Worm (Caenorhabditis elegans) whole organism, early embryonic: ENCODE data around the gene btb-16.

Experiments
- B0310.2 ChIP-seq: sonication (generic microtip); optimal IDR thresholded peaks from 2 replicates; lab custom pipeline; 2016; ENCODE audit warnings: mild to moderate bottlenecking, missing genetic modification characterization, missing compliant biosample characterization
- F13C5.2 ChIP-seq: sonication (generic microtip); optimal IDR thresholded peaks from 2 replicates; lab custom pipeline; 2017; ENCODE audit warnings: mild to moderate bottlenecking, missing genetic modification characterization, inconsistent platforms, missing compliant biosample characterization
- aly-1 ChIP-seq: sonication (generic microtip); optimal IDR thresholded peaks from 2 replicates; lab custom pipeline; 2016; ENCODE audit warnings: missing genetic modification characterization, missing compliant biosample characterization
- ama-1 ChIP-seq: fragments of 150-350 bp; optimal IDR thresholded peaks from 2 replicates; lab custom pipeline; 2014
- ceh-13 ChIP-seq: fragments of 200-800 bp; sonication (Bioruptor generic); optimal IDR thresholded peaks from 2 replicates; lab custom pipeline; 2018; ENCODE audit warnings: mild to moderate bottlenecking, missing genetic modification characterization, missing compliant biosample characterization
- ceh-36 ChIP-seq: sonication (generic microtip); optimal IDR thresholded peaks from 2 replicates; lab custom pipeline; 2016; ENCODE audit warnings: missing genetic modification characterization, inconsistent platforms, missing compliant biosample characterization
- ets-7 ChIP-seq: sonication (generic microtip); optimal IDR thresholded peaks from 2 replicates; lab custom pipeline; 2016; ENCODE audit warnings: missing genotype, missing genetic modification characterization, missing compliant biosample characterization
- flt-1 ChIP-seq: fragments of 200-800 bp; sonication (Bioruptor generic); IDR thresholded peaks from 2 replicates; pipeline ENCODE4 v1.3.6; 2022; ENCODE audit warnings: missing genetic modification characterization, missing compliant biosample characterization
- hmbx-1 ChIP-seq: sonication (generic microtip); optimal IDR thresholded peaks from 2 replicates; lab custom pipeline; 2016; ENCODE audit warnings: mild to moderate bottlenecking, missing genetic modification characterization, missing compliant biosample characterization
- hmg-4 ChIP-seq: fragments of 200-800 bp; sonication (Bioruptor generic); optimal IDR thresholded peaks from 2 replicates; lab custom pipeline; 2018; ENCODE audit warnings: mild to moderate bottlenecking, missing genetic modification characterization, missing compliant biosample characterization
- hnd-1 ChIP-seq: sonication (generic microtip); optimal IDR thresholded peaks from 2 replicates; lab custom pipeline; 2016; ENCODE audit warnings: missing genetic modification characterization, missing compliant biosample characterization
- pes-1 ChIP-seq: fragments of 200-800 bp; sonication (Bioruptor generic); IDR thresholded peaks from 2 replicates; pipeline ENCODE4 v1.3.6; 2022; ENCODE audit warnings: missing genetic modification reagents, missing genetic modification characterization, missing compliant biosample characterization
- scrt-1 ChIP-seq: fragments of 200-800 bp; sonication (Bioruptor generic); IDR thresholded peaks from 2 replicates; pipeline ENCODE4 v1.3.6; 2022; ENCODE audit warnings: missing genetic modification characterization, missing compliant biosample characterization
- sea-1 ChIP-seq: fragments of 200-800 bp; sonication (Bioruptor generic); conservative IDR thresholded peaks from 2 replicates; pipeline ENCODE4 v1.3.6; 2022; ENCODE audit warnings: missing genetic modification characterization, missing compliant biosample characterization
- tbx-11 ChIP-seq: fragments of 200-800 bp; sonication (Bioruptor generic); IDR thresholded peaks from 2 replicates; pipeline ENCODE4 v1.3.6; 2022; ENCODE audit warnings: missing genetic modification characterization, missing compliant biosample characterization
- tbx-37 ChIP-seq: fragments of 200-800 bp; sonication (Bioruptor generic); conservative IDR thresholded peaks from 2 replicates; pipeline ENCODE4 v1.3.6; 2022; ENCODE audit warnings: missing genetic modification reagents, missing genetic modification characterization, missing compliant biosample characterization
- tra-4 ChIP-seq: sonication (generic microtip); optimal IDR thresholded peaks from 2 replicates; lab custom pipeline; 2017; ENCODE audit warnings: missing genetic modification characterization, missing compliant biosample characterization

The btb-16 gene

DNA sequence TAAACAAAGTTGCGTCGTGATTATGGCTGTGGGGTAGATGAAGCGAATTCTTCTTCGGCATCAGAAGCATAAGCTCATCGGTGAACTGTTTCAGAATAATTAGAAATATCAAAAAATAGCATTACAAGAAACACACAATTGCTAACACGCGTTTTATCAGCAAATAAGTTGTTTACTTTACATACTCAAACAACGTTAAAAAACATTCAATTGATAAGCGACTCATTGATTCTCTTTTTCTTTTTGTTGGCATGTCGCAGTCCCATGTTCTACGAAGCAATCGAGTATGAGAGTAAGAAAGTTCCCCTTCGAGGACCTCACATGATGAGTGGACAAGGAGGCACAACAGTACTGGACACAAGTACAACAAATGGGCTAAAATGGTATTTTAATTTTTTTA lies at the start of gene btb-16:
TSS of gene btb-16 (plus strand) at position 240 of the 400 bp plus-strand sequence.
- TF ChIP-seq pes-1 (GFP tag; lab: Robert Waterston, UW) = no peak
- no peak for TF ChIP-seq tra-4
- TF ChIP-seq F13C5.2 = no peak
- no peak for TF ChIP-seq hmg-4 (GFP tag; lab: Kevin White, UChicago)
- no peak for TF ChIP-seq aly-1 (tag; lab: Kevin White, UChicago)
- TF ChIP-seq tbx-37 = no peak
- no peak for TF ChIP-seq tbx-11
- TF ChIP-seq ceh-36 (tag; lab: Kevin White, UChicago) = no peak
- TF ChIP-seq ets-7 = no peak
- no peak for TF ChIP-seq B0310.2 (tag; lab: Kevin White, UChicago)
- no peak for TF ChIP-seq flt-1 (GFP tag; lab: Robert Waterston, UW)
- TF ChIP-seq hmbx-1 (tag; lab: Kevin White, UChicago) = no peak
- no peak for TF ChIP-seq ceh-13
- no peak for TF ChIP-seq sea-1 (GFP tag; lab: Robert Waterston, UW)
- no peak for TF ChIP-seq hnd-1 (tag; lab: Kevin White, UChicago)

ce11 chrII:3247556-3247955 lies 49.1 kb upstream of the btb-16 start:
- TF ChIP-seq B0310.2 (tag; lab: Kevin White, UChicago) = no peak
- no peak for TF ChIP-seq hnd-1 (tag; lab: Kevin White, UChicago)
- TF ChIP-seq ets-7 = no peak
- no peak for TF ChIP-seq scrt-1 (GFP tag; lab: Robert Waterston, UW)
- TF ChIP-seq pes-1 (GFP tag; lab: Robert Waterston, UW) = no peak
- no peak for TF ChIP-seq ceh-13
- no peak for TF ChIP-seq ceh-36 (tag; lab: Kevin White, UChicago)
- TF ChIP-seq F13C5.2 = no peak
- TF ChIP-seq flt-1 (GFP tag; lab: Robert Waterston, UW) = no peak
- no peak for TF ChIP-seq hmg-4 (GFP tag; lab: Kevin White, UChicago)
- TF ChIP-seq aly-1 (tag; lab: Kevin White, UChicago) = no peak
- TF ChIP-seq tbx-37 = no peak
- no peak for TF ChIP-seq tbx-11
- no peak for TF ChIP-seq ama-1 (lab: Kevin White, UChicago)
- TF ChIP-seq tra-4 = no peak
- no peak for TF ChIP-seq hmbx-1 (tag; lab: Kevin White, UChicago)
- no peak for TF ChIP-seq sea-1 (GFP tag; lab: Robert Waterston, UW)

ce11 chrII:3248043-3248718 lies 48.5 kb upstream of the btb-16 start, which contains the start of the genes fbxc-50 and C17F4.2:
Gene fbxc-50 (minus strand): TSS chrII:3248123.
Gene C17F4.2 (plus strand): TSS chrII:3248668.
- no peak for TF ChIP-seq ceh-13
- no peak for TF ChIP-seq ceh-36 (tag; lab: Kevin White, UChicago)
- no peak for TF ChIP-seq ama-1 (lab: Kevin White, UChicago)
- TF ChIP-seq tbx-37 = no peak
- TF ChIP-seq B0310.2 (tag; lab: Kevin White, UChicago) = no peak
- TF ChIP-seq flt-1 (GFP tag; lab: Robert Waterston, UW) = no peak
- TF ChIP-seq pes-1 (GFP tag; lab: Robert Waterston, UW) = no peak
- no peak for TF ChIP-seq hmbx-1 (tag; lab: Kevin White, UChicago)
- TF ChIP-seq tbx-11 = no peak
- TF ChIP-seq hmg-4 (GFP tag; lab: Kevin White, UChicago) = no peak
- TF ChIP-seq sea-1 (GFP tag; lab: Robert Waterston, UW) = no peak
- TF ChIP-seq tra-4 = no peak
- no peak for TF ChIP-seq aly-1 (tag; lab: Kevin White, UChicago)
- TF ChIP-seq ets-7 = no peak
- TF ChIP-seq F13C5.2 = no peak
- no peak for TF ChIP-seq scrt-1 (GFP tag; lab: Robert Waterston, UW)
- TF ChIP-seq hnd-1 (tag; lab: Kevin White, UChicago) = no peak

DNA sequence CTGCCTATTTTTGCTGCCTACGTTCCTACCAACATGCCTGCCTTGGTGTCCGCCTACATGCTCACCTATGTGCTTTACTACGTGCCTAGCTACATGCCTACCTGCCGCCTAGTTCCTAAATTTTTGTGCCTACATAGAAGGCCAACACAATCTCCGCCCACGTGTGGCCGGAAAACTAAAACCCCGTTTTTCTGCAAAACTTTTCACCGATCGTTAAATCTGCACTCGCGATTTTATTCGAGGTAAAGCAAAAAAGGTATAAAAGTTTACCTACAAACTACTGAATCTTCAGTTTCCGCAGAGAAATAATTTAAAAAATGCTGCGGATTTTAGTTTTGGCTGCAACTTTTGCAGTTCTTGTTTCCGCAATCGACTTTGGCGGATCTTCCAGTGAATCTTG lies 47.3 kb upstream of the btb-16 start, which contains the start of gene clec-124:
TSS of gene clec-124 (plus strand) at position 301 of the 400 bp plus-strand sequence.
- TF ChIP-seq hmg-4 (GFP tag; lab: Kevin White, UChicago) = no peak
- TF ChIP-seq F13C5.2 = no peak
- no peak for TF ChIP-seq ets-7
- no peak for TF ChIP-seq pes-1 (GFP tag; lab: Robert Waterston, UW)
- no peak for TF ChIP-seq tra-4
- no peak for TF ChIP-seq hnd-1 (tag; lab: Kevin White, UChicago)
- TF ChIP-seq flt-1 (GFP tag; lab: Robert Waterston, UW) = no peak
- no peak for TF ChIP-seq scrt-1 (GFP tag; lab: Robert Waterston, UW)
- TF ChIP-seq tbx-37 = no peak
- TF ChIP-seq tbx-11 = no peak
- no peak for TF ChIP-seq B0310.2 (tag; lab: Kevin White, UChicago)
- no peak for TF ChIP-seq sea-1 (GFP tag; lab: Robert Waterston, UW)
- TF ChIP-seq hmbx-1 (tag; lab: Kevin White, UChicago) = no peak
- TF ChIP-seq aly-1 (tag; lab: Kevin White, UChicago) = no peak
- no peak for TF ChIP-seq ama-1 (lab: Kevin White, UChicago)
- no peak for TF ChIP-seq ceh-36 (tag; lab: Kevin White, UChicago)
- TF ChIP-seq ceh-13 = no peak

ce11 chrII:3250195-3250594 lies 46.5 kb upstream of the btb-16 start:
- TF ChIP-seq ceh-36 (tag; lab: Kevin White, UChicago) (no peak), tbx-37 (no peak), ceh-13 (no peak), hmbx-1 (tag; lab: Kevin White, UChicago) (no peak), ets-7 (no peak), tbx-11 (no peak), F13C5.2 (no peak), sea-1 (GFP tag; lab: Robert Waterston, UW) (no peak), aly-1 (tag; lab: Kevin White, UChicago) (no peak), hnd-1 (tag; lab: Kevin White, UChicago) (no peak), flt-1 (GFP tag; lab: Robert Waterston, UW) (no peak), pes-1 (GFP tag; lab: Robert Waterston, UW) (no peak), tra-4 (no peak), hmg-4 (GFP tag; lab: Kevin White, UChicago) (no peak), scrt-1 (GFP tag; lab: Robert Waterston, UW) (no peak), B0310.2 (tag; lab: Kevin White, UChicago) (no peak)

DNA sequence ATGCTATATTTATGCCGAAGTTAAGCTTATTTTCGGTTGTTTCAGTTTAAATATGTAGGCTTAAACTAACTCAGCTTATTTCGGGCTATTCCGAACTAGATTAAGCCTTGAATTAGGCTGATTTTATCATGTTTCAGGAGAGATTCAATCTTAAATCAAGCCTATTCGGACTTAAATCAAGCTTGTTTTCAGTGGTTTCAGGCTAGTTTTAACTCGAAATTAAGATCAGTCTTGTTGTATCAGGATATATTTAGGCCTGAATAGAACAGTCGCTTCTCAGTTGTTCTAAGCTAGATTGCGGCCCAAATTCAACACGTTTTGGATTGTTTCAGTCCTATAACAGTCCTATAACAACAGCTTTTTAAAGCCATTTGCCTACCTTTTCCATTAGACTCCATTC lies 44.9 kb upstream of the btb-16 start:
- TF ChIP-seq ama-1 (lab: Kevin White, UChicago) = no peak
- no peak for TF ChIP-seq flt-1 (GFP tag; lab: Robert Waterston, UW)
- no peak for TF ChIP-seq F13C5.2
- no peak for TF ChIP-seq ceh-36 (tag; lab: Kevin White, UChicago)
